Worm (Caenorhabditis elegans) whole organism, L4 larva: ENCODE data around the gene bath-42.

Experiments used
- F37D6.2 ChIP-seq: sonication (generic microtip); optimal IDR thresholded peaks from 2 replicates; lab custom pipeline; 2016; ENCODE audit warnings: mild to moderate bottlenecking, missing genetic modification characterization, missing compliant biosample characterization
- F44E2.7 ChIP-seq: fragments of 200-800 bp; sonication (Bioruptor generic); IDR thresholded peaks from 2 replicates; pipeline ENCODE4 v2.1.2; 2022; ENCODE audit warnings: missing genetic modification characterization, missing compliant biosample characterization
- T20F7.1 ChIP-seq: fragments of 200-800 bp; sonication (Bioruptor generic); optimal IDR thresholded peaks from 2 replicates; lab custom pipeline; 2018; ENCODE audit warnings: mild to moderate bottlenecking, missing genetic modification characterization, missing compliant biosample characterization
- T26A8.4 ChIP-seq: fragments of 200-800 bp; sonication (Bioruptor generic); IDR thresholded peaks from 2 replicates; pipeline ENCODE4 v1.3.6; 2022; ENCODE audit warnings: missing genetic modification characterization, missing compliant biosample characterization
- Y48G9A.11 ChIP-seq: fragments of 200-800 bp; sonication (Bioruptor generic); IDR thresholded peaks from 2 replicates; pipeline ENCODE4 v1.3.6; 2022; ENCODE audit warnings: missing genetic modification reagents, missing genetic modification characterization, missing compliant biosample characterization
- ZK337.2 ChIP-seq: fragments of 200-800 bp; sonication (Bioruptor generic); IDR thresholded peaks from 2 replicates; pipeline ENCODE4 v1.3.6; 2022; ENCODE audit warnings: missing genetic modification reagents, missing genetic modification characterization, missing compliant biosample characterization
- aha-1 ChIP-seq: fragments of 150-350 bp; peaks from one replicate; lab custom pipeline; 2014; ENCODE audit warnings: missing biosample characterization, missing genetic modification characterization
- ceh-20 ChIP-seq: fragments of 200-800 bp; sonication (Bioruptor generic); IDR thresholded peaks from 2 replicates; pipeline ENCODE4 v1.3.6; 2022; ENCODE audit warnings: missing genetic modification reagents, missing genetic modification characterization, missing compliant biosample characterization
- ces-1 ChIP-seq: fragments of 150-350 bp; sonication (generic microtip); optimal IDR thresholded peaks from 4 replicates; lab custom pipeline; 2014; ENCODE audit warnings: missing biosample characterization, missing genetic modification reagents, missing genetic modification characterization
- dmd-6 ChIP-seq: fragments of 200-800 bp; sonication (Bioruptor generic); IDR thresholded peaks from 2 replicates; pipeline ENCODE4 v1.3.6; 2022; ENCODE audit warnings: missing genetic modification reagents, missing genetic modification characterization, missing compliant biosample characterization
- dmd-9 ChIP-seq: fragments of 200-800 bp; sonication (Bioruptor generic); IDR thresholded peaks from 2 replicates; pipeline ENCODE4 v1.3.6; 2022; ENCODE audit warnings: missing genetic modification reagents, missing genetic modification characterization, missing compliant biosample characterization
- dpl-1 ChIP-seq: fragments of 150-350 bp; optimal IDR thresholded peaks from 2 replicates; lab custom pipeline; 2014; ENCODE audit warnings: missing biosample characterization, missing genetic modification reagents, missing genetic modification characterization
- dve-1 ChIP-seq: sonication (generic microtip); optimal IDR thresholded peaks from 2 replicates; lab custom pipeline; 2017; ENCODE audit warnings: antibody characterized with exemption, mild to moderate bottlenecking, missing genetic modification characterization, missing compliant biosample characterization; ENCODE audit not compliant: insufficient read depth
- fkh-10 ChIP-seq: fragments of 150-350 bp; optimal IDR thresholded peaks from 2 replicates; lab custom pipeline; 2014; ENCODE audit warnings: missing biosample characterization, missing genetic modification reagents, missing genetic modification characterization
- hif-1 ChIP-seq, 2 experiments: sonication (generic microtip); optimal IDR thresholded peaks; 2 replicates each; lab custom pipeline; 2016 to 2017; ENCODE audit warnings: missing compliant biosample characterization in 2 of 2, missing genetic modification characterization in 2 of 2, missing genetic modification reagents in 2 of 2, missing genotype in 2 of 2, mild to moderate bottlenecking in 1 of 2
- hlh-30 ChIP-seq: sonication (generic microtip); optimal IDR thresholded peaks from 2 replicates; lab custom pipeline; 2017; ENCODE audit warnings: antibody characterized with exemption, mild to moderate bottlenecking, missing genetic modification characterization, missing compliant biosample characterization; ENCODE audit not compliant: insufficient read depth
- hmg-1.1 ChIP-seq: fragments of 200-800 bp; sonication (Bioruptor generic); IDR thresholded peaks from 2 replicates; pipeline ENCODE4 v1.3.6; 2022; ENCODE audit warnings: missing genetic modification reagents, missing genetic modification characterization, missing compliant biosample characterization
- lin-38 ChIP-seq: fragments of 200-800 bp; sonication (Bioruptor generic); IDR thresholded peaks from 2 replicates; pipeline ENCODE4 v1.3.6; 2022; ENCODE audit warnings: missing genetic modification reagents, missing genetic modification characterization, missing compliant biosample characterization
- lir-3 ChIP-seq: sonication (generic microtip); optimal IDR thresholded peaks from 2 replicates; lab custom pipeline; 2016; ENCODE audit warnings: mild to moderate bottlenecking, missing genetic modification characterization, missing compliant biosample characterization
- lsy-2 ChIP-seq, 2 experiments: fragments of 150-350 bp in 1 of 2; sonication (generic microtip) in 1 of 2; optimal IDR thresholded peaks; 2 replicates each; lab custom pipeline; 2014 to 2017; ENCODE audit warnings: missing biosample characterization in 2 of 2, missing genetic modification characterization in 2 of 2
- madf-9 ChIP-seq: fragments of 200-800 bp; sonication (Bioruptor generic); conservative IDR thresholded peaks from 2 replicates; pipeline ENCODE4 v1.3.6; 2022; ENCODE audit warnings: missing genetic modification reagents, missing genetic modification characterization, missing compliant biosample characterization
- mdl-1 ChIP-seq, 2 experiments: fragments of 150-350 bp in 1 of 2; sonication (generic microtip) in 1 of 2; optimal IDR thresholded peaks; 2 replicates each; lab custom pipeline; 2014 to 2017; ENCODE audit warnings: missing biosample characterization in 2 of 2, missing genetic modification characterization in 2 of 2
- mep-1 ChIP-seq: fragments of 150-350 bp; sonication (generic microtip); optimal IDR thresholded peaks from 3 replicates; lab custom pipeline; 2014; ENCODE audit warnings: missing biosample characterization, missing genetic modification characterization
- mes-2 ChIP-seq: sonication (generic microtip); optimal IDR thresholded peaks from 2 replicates; lab custom pipeline; 2016; ENCODE audit warnings: missing genotype, mild to moderate bottlenecking, missing genetic modification characterization, missing compliant biosample characterization; ENCODE audit not compliant: poor library complexity, severe bottlenecking
- nhr-6 ChIP-seq: fragments of 150-350 bp; optimal IDR thresholded peaks from 2 replicates; lab custom pipeline; 2014; ENCODE audit warnings: missing biosample characterization, missing genetic modification characterization
- nhr-76 ChIP-seq: fragments of 150-350 bp; optimal IDR thresholded peaks from 2 replicates; lab custom pipeline; 2014; ENCODE audit warnings: missing biosample characterization, missing genetic modification characterization
- pqm-1 ChIP-seq: sonication (generic microtip); optimal IDR thresholded peaks from 2 replicates; lab custom pipeline; 2017; ENCODE audit warnings: missing biosample characterization, missing genetic modification characterization
- sdz-12 ChIP-seq: fragments of 200-800 bp; sonication (Bioruptor generic); optimal IDR thresholded peaks from 2 replicates; lab custom pipeline; 2018; ENCODE audit warnings: mild to moderate bottlenecking, missing genetic modification characterization, missing compliant biosample characterization
- unc-130 ChIP-seq: sonication (generic microtip); optimal IDR thresholded peaks from 2 replicates; lab custom pipeline; 2016; ENCODE audit warnings: missing genetic modification reagents, missing genetic modification characterization, missing compliant biosample characterization
- unc-62 ChIP-seq, 3 experiments: fragments of 150-350 bp in 1 of 3; sonication (generic microtip); optimal IDR thresholded peaks in 2 of 3; peaks in 1 of 3; 1 replicate in 1 of 3; 2 replicates in 2 of 3; lab custom pipeline; 2014 to 2017; ENCODE audit warnings: missing biosample characterization in 3 of 3, missing genetic modification characterization in 3 of 3, missing genetic modification reagents in 3 of 3, missing genotype in 1 of 3
- zfp-2 ChIP-seq: sonication (generic microtip); optimal IDR thresholded peaks from 2 replicates; lab custom pipeline; 2016; ENCODE audit warnings: mild to moderate bottlenecking, missing genetic modification characterization, missing compliant biosample characterization
- zfp-3 ChIP-seq: fragments of 200-800 bp; sonication (Bioruptor generic); conservative IDR thresholded peaks from 2 replicates; pipeline ENCODE4 v1.3.6; 2022; ENCODE audit warnings: missing genetic modification reagents, missing genetic modification characterization, missing compliant biosample characterization
- zip-2 ChIP-seq: fragments of 150-350 bp; optimal IDR thresholded peaks from 2 replicates; lab custom pipeline; 2014; ENCODE audit warnings: missing biosample characterization, missing genetic modification characterization

Gene bath-42

DNA sequence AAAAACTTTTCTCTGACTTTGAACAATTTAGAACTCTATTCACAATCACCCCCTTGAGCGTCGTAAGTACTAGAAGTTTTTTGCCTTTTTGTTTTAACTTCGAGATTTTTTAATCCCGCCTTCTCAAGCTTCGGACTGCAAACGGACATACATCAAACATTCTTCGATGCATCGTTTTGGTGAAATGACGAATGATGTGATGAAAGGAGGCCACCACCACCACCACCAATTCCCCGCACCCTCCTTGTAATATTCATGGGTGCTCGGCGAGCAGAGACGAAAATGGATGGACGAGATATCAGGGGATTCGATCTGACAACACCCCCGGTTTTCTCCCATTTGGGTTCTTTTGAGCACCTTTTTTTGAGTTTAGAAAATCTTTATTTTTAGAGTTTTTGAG, 17.2 kb downstream of the bath-42 start:
- TF ChIP-seq lir-3 (tag; lab: Kevin White, UChicago) (no peak), ceh-20 (GFP tag; lab: Robert Waterston, UW) (peak; percentile 54; the same call in 1 of the 2 replicates), pqm-1 (no peak), hmg-1.1 (GFP tag; lab: Robert Waterston, UW) (0 out of 2 replicates have a peak, but pooled peaks have one; percentile 14), unc-62 (GFP tag; optimal IDR thresholded peaks at IDR 0.05 in 1 of 2; lab: Kevin White, UChicago) (peak in 1 of 2 experiments; percentile 61), unc-62 (tag; optimal IDR thresholded peaks at IDR 0.05; lab: Kevin White, UChicago) (no peak)

DNA sequence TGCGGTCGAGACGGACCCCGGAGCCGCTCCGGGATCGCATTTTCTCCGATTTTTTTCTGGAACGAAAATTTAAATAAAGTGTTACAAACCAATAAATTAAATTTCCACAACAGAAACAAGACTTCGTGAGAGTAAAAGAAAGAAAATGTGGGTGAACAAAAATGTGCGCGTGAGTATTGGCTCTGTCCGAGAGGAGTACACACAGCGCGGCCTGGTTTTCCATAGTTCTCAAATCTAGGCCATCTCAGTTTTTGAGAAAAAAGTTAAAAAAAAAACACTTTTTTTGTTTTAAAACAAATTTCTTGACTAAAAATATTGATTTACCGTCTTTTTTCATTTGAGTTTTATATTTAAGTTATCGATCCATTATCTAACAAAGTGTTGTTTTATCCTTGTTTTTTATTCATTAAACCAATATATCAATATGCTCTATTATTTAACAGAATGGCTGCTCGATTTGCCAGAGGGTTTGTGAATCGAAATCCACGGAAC, 18.6 kb downstream of the bath-42 start, which contains the start of the genes C14B9.8 and mrpl-18:
Gene C14B9.8 (minus strand): TSS at position 56 of the 492 bp plus-strand sequence.
Gene mrpl-18 (plus strand): TSS at position 442 of the 492 bp plus-strand sequence.
- TF ChIP-seq unc-130 (GFP tag; lab: Kevin White, UChicago) (peak; percentile 79), Y48G9A.11 (GFP tag; lab: Robert Waterston, UW) (peak; percentile 76), mes-2 (tag; lab: Kevin White, UChicago) (peak; percentile 98), sdz-12 (GFP tag; lab: Kevin White, UChicago) (no peak), ces-1 (no peak), hlh-30 (tag; lab: Kevin White, UChicago) (peak; percentile 76), ZK337.2 (peak; percentile 80), madf-9 (GFP tag; lab: Robert Waterston, UW) (0 out of 2 replicates have a peak, but pooled peaks have one; percentile 41), lsy-2 (tag; optimal IDR thresholded peaks at IDR 0.05; lab: Kevin White, UChicago) (peak in 1 of 2 experiments; percentile 86), T20F7.1 (GFP tag; lab: Kevin White, UChicago) (peak; percentile 10), hmg-1.1 (GFP tag; lab: Robert Waterston, UW) (peak; percentile 40; the same call in 1 of the 2 replicates), F37D6.2 (tag; lab: Kevin White, UChicago) (peak; percentile 4), T26A8.4 (GFP tag; lab: Robert Waterston, UW) (0 out of 2 replicates have a peak, but pooled peaks have one; percentile 30), dmd-6 (peak; percentile 40), F44E2.7 (GFP tag; lab: Robert Waterston, UW) (no peak), mdl-1 (tag; optimal IDR thresholded peaks at IDR 0.05; lab: Kevin White, UChicago) (peak in 1 of 2 experiments; percentile 45), hif-1 (tag; optimal IDR thresholded peaks at IDR 0.05; lab: Kevin White, UChicago) (peak in 1 of 2 experiments; percentile 88), zfp-3 (GFP tag; lab: Robert Waterston, UW) (0 out of 2 replicates have a peak, but pooled peaks have one; percentile 54), dve-1 (tag; lab: Kevin White, UChicago) (peak; percentile 53), nhr-6 (tag; lab: Kevin White, UChicago) (peak; percentile 55), mep-1 (tag; lab: Kevin White, UChicago) (peak; percentile 43), lin-38 (GFP tag; lab: Robert Waterston, UW) (peak; percentile 61), zfp-2 (tag; lab: Kevin White, UChicago) (no peak), nhr-76 (tag; lab: Kevin White, UChicago) (no peak), dmd-9 (GFP tag; lab: Robert Waterston, UW) (peak; percentile 65; the same call in 1 of the 2 replicates), dpl-1 (GFP tag; lab: Kevin White, UChicago) (peak; percentile 48)

- TF ChIP-seq unc-62 (GFP tag; optimal IDR thresholded peaks at IDR 0.05 in 1 of 2; lab: Kevin White, UChicago) (peak in 1 of 2 experiments; percentile 96), unc-62 (tag; optimal IDR thresholded peaks at IDR 0.05; lab: Kevin White, UChicago) (no peak), aha-1 (peak; percentile 20), fkh-10 (no peak), zip-2 (no peak), madf-9 (GFP tag; lab: Robert Waterston, UW) (no peak)
Observed at ce11 chrIII:8142217-8142616, 21.0 kb downstream of the bath-42 start.
